Worm (Caenorhabditis elegans) whole organism, L2 larva: ENCODE measurements around the gene Y38E10A.34.

ENCODE experiments used
- C34F6.9 ChIP-seq: fragments of 150-350 bp; optimal IDR thresholded peaks from 2 replicates; lab custom pipeline; 2014; ENCODE audit warnings: missing biosample characterization, missing genetic modification characterization
- F13H6.1 ChIP-seq: sonication (generic microtip); optimal IDR thresholded peaks from 2 replicates; lab custom pipeline; 2016; ENCODE audit warnings: missing genetic modification characterization, missing compliant biosample characterization
- R02D3.7 ChIP-seq: fragments of 150-350 bp; optimal IDR thresholded peaks from 2 replicates; lab custom pipeline; 2014; ENCODE audit warnings: missing biosample characterization, missing genetic modification characterization
- Y55F3AM.14 ChIP-seq: fragments of 200-800 bp; sonication (Bioruptor generic); optimal IDR thresholded peaks from 2 replicates; lab custom pipeline; 2018; ENCODE audit warnings: mild to moderate bottlenecking, missing genetic modification characterization, missing compliant biosample characterization
- alr-1 ChIP-seq: fragments of 150-350 bp; optimal IDR thresholded peaks from 2 replicates; lab custom pipeline; 2014; ENCODE audit warnings: missing biosample characterization, missing genetic modification characterization
- aly-2 ChIP-seq: fragments of 150-350 bp; optimal IDR thresholded peaks from 2 replicates; lab custom pipeline; 2014; ENCODE audit warnings: missing biosample characterization, missing genetic modification characterization
- ama-1 ChIP-seq: fragments of 150-350 bp; optimal IDR thresholded peaks from 2 replicates; lab custom pipeline; 2018; ENCODE audit warnings: inconsistent platforms
- blmp-1 ChIP-seq: sonication (generic microtip); optimal IDR thresholded peaks from 2 replicates; lab custom pipeline; 2017; ENCODE audit warnings: missing genetic modification characterization, mild to moderate bottlenecking, missing compliant biosample characterization, antibody characterized with exemption, moderate library complexity; ENCODE audit not compliant: insufficient read depth
- ceh-82 ChIP-seq: fragments of 150-350 bp; optimal IDR thresholded peaks from 2 replicates; lab custom pipeline; 2014; ENCODE audit warnings: missing biosample characterization, missing genetic modification characterization
- crh-2 ChIP-seq: sonication (generic microtip); optimal IDR thresholded peaks from 2 replicates; lab custom pipeline; 2017; ENCODE audit warnings: missing biosample characterization, missing genetic modification characterization
- dmd-4 ChIP-seq: sonication (generic microtip); optimal IDR thresholded peaks from 2 replicates; lab custom pipeline; 2017; ENCODE audit warnings: missing biosample characterization, missing genetic modification characterization
- egl-27 ChIP-seq: sonication (generic microtip); optimal IDR thresholded peaks from 3 replicates; lab custom pipeline; 2017; ENCODE audit warnings: missing biosample characterization, missing genetic modification reagents, missing genetic modification characterization
- elt-1 ChIP-seq: fragments of 150-350 bp; optimal IDR thresholded peaks from 2 replicates; lab custom pipeline; 2014; ENCODE audit warnings: missing biosample characterization, missing genetic modification characterization
- elt-3 ChIP-seq: sonication (generic microtip); optimal IDR thresholded peaks from 2 replicates; lab custom pipeline; 2017; ENCODE audit warnings: missing biosample characterization, missing genetic modification characterization
- fos-1 ChIP-seq: fragments of 150-350 bp; optimal IDR thresholded peaks from 2 replicates; lab custom pipeline; 2014; ENCODE audit warnings: missing biosample characterization, missing genetic modification characterization
- gmeb-1 ChIP-seq: fragments of 150-350 bp; optimal IDR thresholded peaks from 2 replicates; lab custom pipeline; 2014; ENCODE audit warnings: missing biosample characterization, missing genetic modification characterization
- lin-11 ChIP-seq: fragments of 150-350 bp; sonication (generic microtip); optimal IDR thresholded peaks from 2 replicates; lab custom pipeline; 2014; ENCODE audit warnings: missing biosample characterization, missing genetic modification characterization, inconsistent platforms, mixed read lengths
- lin-13 ChIP-seq: fragments of 150-350 bp; optimal IDR thresholded peaks from 2 replicates; lab custom pipeline; 2014; ENCODE audit warnings: missing biosample characterization, missing genetic modification reagents, missing genetic modification characterization
- lin-39 ChIP-seq: fragments of 150-350 bp; optimal IDR thresholded peaks from 2 replicates; lab custom pipeline; 2014; ENCODE audit warnings: missing biosample characterization, missing genetic modification reagents, missing genetic modification characterization
- lsy-2 ChIP-seq, 2 experiments: fragments of 150-350 bp in 1 of 2; sonication (generic microtip) in 1 of 2; optimal IDR thresholded peaks; 2 replicates each; lab custom pipeline; 2014 to 2017; ENCODE audit warnings: missing biosample characterization in 2 of 2, missing genetic modification characterization in 2 of 2
- mab-5 ChIP-seq: fragments of 150-350 bp; optimal IDR thresholded peaks from 2 replicates; lab custom pipeline; 2014; ENCODE audit warnings: missing biosample characterization, missing genetic modification characterization
- mbf-1 ChIP-seq: sonication (generic microtip); optimal IDR thresholded peaks from 2 replicates; lab custom pipeline; 2017; ENCODE audit warnings: missing biosample characterization, missing genetic modification characterization
- nhr-11 ChIP-seq: fragments of 150-350 bp; optimal IDR thresholded peaks from 2 replicates; lab custom pipeline; 2014; ENCODE audit warnings: missing biosample characterization, missing genetic modification characterization
- nhr-12 ChIP-seq: fragments of 150-350 bp; optimal IDR thresholded peaks from 2 replicates; lab custom pipeline; 2014; ENCODE audit warnings: missing biosample characterization, missing genetic modification characterization
- nhr-129 ChIP-seq: fragments of 150-350 bp; optimal IDR thresholded peaks from 2 replicates; lab custom pipeline; 2014; ENCODE audit warnings: missing biosample characterization, missing genetic modification characterization
- nhr-21 ChIP-seq: fragments of 150-350 bp; optimal IDR thresholded peaks from 2 replicates; lab custom pipeline; 2014; ENCODE audit warnings: missing biosample characterization, missing genetic modification characterization
- nhr-237 ChIP-seq: fragments of 150-350 bp; optimal IDR thresholded peaks from 2 replicates; lab custom pipeline; 2014; ENCODE audit warnings: missing biosample characterization, missing genetic modification characterization
- nhr-25 ChIP-seq: fragments of 150-350 bp; sonication (generic microtip); optimal IDR thresholded peaks from 3 replicates; lab custom pipeline; 2014; ENCODE audit warnings: missing biosample characterization, missing genetic modification characterization
- nhr-6 ChIP-seq: fragments of 150-350 bp; optimal IDR thresholded peaks from 2 replicates; lab custom pipeline; 2014; ENCODE audit warnings: missing biosample characterization, missing genetic modification characterization
- nhr-77 ChIP-seq: fragments of 150-350 bp; optimal IDR thresholded peaks from 2 replicates; lab custom pipeline; 2014; ENCODE audit warnings: missing biosample characterization, missing genetic modification characterization
- peb-1 ChIP-seq: fragments of 150-350 bp; optimal IDR thresholded peaks from 2 replicates; lab custom pipeline; 2014; ENCODE audit warnings: missing biosample characterization, missing genetic modification characterization
- sem-4 ChIP-seq: fragments of 150-350 bp; optimal IDR thresholded peaks from 2 replicates; lab custom pipeline; 2014; ENCODE audit warnings: missing biosample characterization, missing genetic modification reagents, missing genetic modification characterization
- skn-1 ChIP-seq: sonication (generic microtip); optimal IDR thresholded peaks from 2 replicates; lab custom pipeline; 2017; ENCODE audit warnings: missing biosample characterization, missing genetic modification characterization
- sma-3 ChIP-seq: sonication (generic microtip); optimal IDR thresholded peaks from 2 replicates; lab custom pipeline; 2016; ENCODE audit warnings: missing genetic modification reagents, missing genetic modification characterization, missing compliant biosample characterization
- sma-9 ChIP-seq, 2 experiments: fragments of 150-350 bp in 1 of 2; sonication (generic microtip) in 1 of 2; optimal IDR thresholded peaks; 2 replicates each; lab custom pipeline; 2014 to 2016; ENCODE audit warnings: missing genetic modification characterization in 2 of 2, mild to moderate bottlenecking in 1 of 2, missing biosample characterization in 1 of 2, missing compliant biosample characterization in 1 of 2, missing genetic modification reagents in 1 of 2, moderate library complexity in 1 of 2
- snpc-4 ChIP-seq: fragments of 150-350 bp; optimal IDR thresholded peaks from 2 replicates; lab custom pipeline; 2014; ENCODE audit warnings: missing biosample characterization, missing genetic modification characterization
- unc-39 ChIP-seq: fragments of 150-350 bp; optimal IDR thresholded peaks from 2 replicates; lab custom pipeline; 2014; ENCODE audit warnings: missing biosample characterization, missing genetic modification characterization
- unc-55 ChIP-seq: fragments of 150-350 bp; sonication (generic microtip); optimal IDR thresholded peaks from 3 replicates; lab custom pipeline; 2014; ENCODE audit warnings: missing biosample characterization, missing genetic modification reagents, missing genetic modification characterization
- unc-62 ChIP-seq: fragments of 150-350 bp; optimal IDR thresholded peaks from 2 replicates; lab custom pipeline; 2014; ENCODE audit warnings: missing biosample characterization, missing genetic modification reagents, missing genetic modification characterization
- ztf-1 ChIP-seq: fragments of 200-800 bp; sonication (Bioruptor generic); conservative IDR thresholded peaks from 2 replicates; pipeline ENCODE4 v1.3.6; 2022; ENCODE audit warnings: missing genetic modification characterization, missing compliant biosample characterization
- ztf-11 ChIP-seq: sonication (generic microtip); optimal IDR thresholded peaks from 2 replicates; lab custom pipeline; 2017; ENCODE audit warnings: missing biosample characterization, missing genetic modification characterization
- ztf-4 ChIP-seq: fragments of 150-350 bp; optimal IDR thresholded peaks from 2 replicates; lab custom pipeline; 2014; ENCODE audit warnings: missing biosample characterization, missing genetic modification characterization

Y38E10A.34 gene

DNA sequence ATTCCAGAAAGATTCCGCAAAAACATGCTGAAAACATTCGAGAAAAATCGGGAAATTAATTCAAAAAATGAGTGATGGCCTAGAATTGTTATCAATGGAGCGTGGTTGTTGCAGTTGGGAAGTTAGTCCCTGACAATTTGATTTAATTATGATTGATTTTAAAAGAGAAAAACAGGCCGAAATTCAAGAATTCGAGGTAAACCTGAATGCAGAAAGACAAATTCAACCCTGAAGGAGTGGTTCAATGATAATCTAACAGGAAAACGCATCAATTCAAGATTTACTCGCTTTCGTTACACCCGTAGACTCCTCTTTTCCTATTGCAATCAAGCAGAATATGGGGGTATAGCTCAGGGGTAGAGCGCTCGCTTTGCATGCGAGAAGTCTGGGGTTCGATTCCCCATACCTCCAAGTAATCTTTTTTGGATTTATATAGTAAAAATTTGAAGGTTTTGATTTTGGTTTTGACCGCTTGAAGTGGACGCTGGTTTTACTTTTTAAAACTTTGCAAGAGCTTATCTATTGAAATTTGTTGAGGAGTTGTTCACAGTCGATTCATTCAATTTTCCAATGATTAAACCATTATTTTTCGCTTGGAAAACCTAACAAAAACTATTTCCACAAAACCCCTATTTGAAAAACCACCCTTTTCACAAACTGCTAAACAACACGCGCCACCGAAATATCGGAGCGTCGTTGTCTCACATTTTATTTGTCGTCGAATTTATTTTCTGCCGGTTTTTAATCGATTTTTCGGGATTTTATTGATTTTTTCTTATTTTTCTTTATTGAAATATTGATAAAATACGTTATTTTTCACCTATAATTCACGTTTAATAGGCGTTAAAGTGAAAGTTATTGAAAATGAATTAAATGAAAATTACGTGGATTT is 47.2 kb downstream of the Y38E10A.34 start:
- peak; percentile 59 to 87 for TF ChIP-seq lsy-2 (tag; optimal IDR thresholded peaks at IDR 0.05; lab: Kevin White, UChicago)
- no peak for TF ChIP-seq elt-3 (tag; lab: Kevin White, UChicago)
- TF ChIP-seq crh-2: peak; percentile 83
- peak; percentile 93 for TF ChIP-seq unc-55
- peak; percentile 57 for TF ChIP-seq mab-5 (tag; lab: Kevin White, UChicago)
- TF ChIP-seq peb-1 (tag; lab: Kevin White, UChicago): no peak
- TF ChIP-seq F13H6.1: peak; percentile 75
- peak; percentile 75 for TF ChIP-seq nhr-25 (tag; lab: Kevin White, UChicago)
- peak; percentile 8 for TF ChIP-seq nhr-77 (tag; lab: Kevin White, UChicago)
- TF ChIP-seq nhr-129 (tag; lab: Kevin White, UChicago): peak; percentile 59
- TF ChIP-seq nhr-21 (tag; lab: Kevin White, UChicago): peak; percentile 56
- TF ChIP-seq lin-13 (GFP tag; lab: Kevin White, UChicago): peak; percentile 81
- no peak for TF ChIP-seq dmd-4 (tag; lab: Kevin White, UChicago)
- peak; percentile 43 for TF ChIP-seq sem-4 (tag; lab: Kevin White, UChicago)
- TF ChIP-seq snpc-4 (tag; lab: Kevin White, UChicago): peak; percentile 51
- peak; percentile 30 for TF ChIP-seq ztf-4 (tag; lab: Kevin White, UChicago)
- TF ChIP-seq R02D3.7 (tag; lab: Kevin White, UChicago): peak; percentile 44
- peak; percentile 83 for TF ChIP-seq sma-9 (GFP tag; optimal IDR thresholded peaks at IDR 0.05; lab: Kevin White, UChicago)
- TF ChIP-seq sma-9 (tag; optimal IDR thresholded peaks at IDR 0.05; lab: Kevin White, UChicago): no peak
- TF ChIP-seq sma-3 (GFP tag; lab: Kevin White, UChicago): peak; percentile 80
- peak; percentile 66 for TF ChIP-seq fos-1 (tag; lab: Kevin White, UChicago)
- peak; percentile 22 for TF ChIP-seq Y55F3AM.14 (GFP tag; lab: Kevin White, UChicago)
- TF ChIP-seq lin-39 (tag; lab: Kevin White, UChicago): no peak
- TF ChIP-seq skn-1 (tag; lab: Kevin White, UChicago): no peak
- TF ChIP-seq nhr-12 (tag; lab: Kevin White, UChicago): no peak
- peak; percentile 87 for TF ChIP-seq gmeb-1
- peak; percentile 96 for TF ChIP-seq C34F6.9 (tag; lab: Kevin White, UChicago)
- TF ChIP-seq egl-27 (tag; lab: Kevin White, UChicago): no peak

DNA sequence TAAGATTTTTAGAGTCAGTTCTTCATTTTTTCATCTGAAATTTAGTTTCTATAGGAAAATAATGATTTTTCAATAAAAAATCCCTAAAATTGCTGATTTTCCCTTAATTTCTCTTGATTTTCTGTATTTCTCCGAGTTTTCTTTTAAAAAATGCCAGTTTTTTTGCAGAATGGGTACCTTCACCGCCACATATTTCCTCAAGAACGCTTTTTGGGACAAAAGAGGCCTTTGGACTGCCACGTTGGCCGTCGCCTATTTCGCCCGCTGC is 47.8 kb downstream of the Y38E10A.34 start, which contains the start of gene Y38E10A.24:
Gene Y38E10A.24, plus strand, starts transcription at position 169 of the 268 bp plus-strand sequence.
- TF ChIP-seq alr-1 (tag; lab: Kevin White, UChicago): no peak
- no peak for TF ChIP-seq lsy-2 (tag; optimal IDR thresholded peaks at IDR 0.05; lab: Kevin White, UChicago)

DNA sequence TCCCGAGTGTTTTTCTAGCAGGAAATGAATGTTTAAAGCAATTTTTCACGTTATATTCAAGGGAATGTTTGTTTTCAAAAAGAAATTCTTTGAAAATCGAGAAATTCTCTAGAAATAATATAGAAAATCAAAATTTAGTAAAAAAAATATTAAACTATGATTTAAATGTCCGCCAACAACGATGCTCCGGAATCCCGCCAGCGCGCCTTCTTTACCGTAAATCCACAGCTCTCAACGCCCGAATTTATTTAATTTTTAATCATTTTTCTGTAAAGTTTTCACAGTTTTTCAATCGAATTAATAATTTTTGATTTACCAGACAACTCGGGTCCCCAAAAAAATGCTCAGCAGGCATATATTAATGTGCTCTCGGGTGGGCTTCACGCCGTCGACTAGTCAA is 48.6 kb downstream of the Y38E10A.34 start, which contains the start of the genes Y38E10A.33 and cox-10:
Gene Y38E10A.33, minus strand, starts transcription at position 12 of the 400 bp plus-strand sequence.
Gene cox-10, plus strand, starts transcription at position 320 of the 400 bp plus-strand sequence.
- no peak for TF ChIP-seq sma-9 (GFP tag; optimal IDR thresholded peaks at IDR 0.05; lab: Kevin White, UChicago)
- no peak for TF ChIP-seq sma-9 (tag; optimal IDR thresholded peaks at IDR 0.05; lab: Kevin White, UChicago)
- TF ChIP-seq ztf-4 (tag; lab: Kevin White, UChicago): no peak
- no peak for TF ChIP-seq elt-3 (tag; lab: Kevin White, UChicago)
- TF ChIP-seq dmd-4 (tag; lab: Kevin White, UChicago): no peak
- no peak for TF ChIP-seq nhr-77 (tag; lab: Kevin White, UChicago)
- TF ChIP-seq ztf-1 (GFP tag; lab: Robert Waterston, UW): no peak
- TF ChIP-seq unc-62 (GFP tag; lab: Kevin White, UChicago): no peak
- no peak for TF ChIP-seq fos-1 (tag; lab: Kevin White, UChicago)
- no peak for TF ChIP-seq lin-39 (tag; lab: Kevin White, UChicago)
- no peak for TF ChIP-seq peb-1 (tag; lab: Kevin White, UChicago)
- peak; percentile 57 for TF ChIP-seq F13H6.1
- TF ChIP-seq mbf-1: no peak
- no peak for TF ChIP-seq ama-1 (lab: Kevin White, UChicago)
- no peak for TF ChIP-seq ztf-11 (tag; lab: Kevin White, UChicago)
- TF ChIP-seq lsy-2 (tag; optimal IDR thresholded peaks at IDR 0.05; lab: Kevin White, UChicago): peak; percentile 33 to 68
- TF ChIP-seq mab-5 (tag; lab: Kevin White, UChicago): peak; percentile 54
- TF ChIP-seq sem-4 (tag; lab: Kevin White, UChicago): peak; percentile 30
- TF ChIP-seq nhr-6 (tag; lab: Kevin White, UChicago): no peak
- TF ChIP-seq unc-55: peak; percentile 78
- TF ChIP-seq blmp-1 (tag; lab: Kevin White, UChicago): no peak
- TF ChIP-seq nhr-129 (tag; lab: Kevin White, UChicago): no peak
- no peak for TF ChIP-seq unc-39 (tag; lab: Kevin White, UChicago)
- peak; percentile 36 for TF ChIP-seq nhr-237 (tag; lab: Kevin White, UChicago)
- no peak for TF ChIP-seq aly-2 (tag; lab: Kevin White, UChicago)
- no peak for TF ChIP-seq egl-27 (tag; lab: Kevin White, UChicago)
- no peak for TF ChIP-seq Y55F3AM.14 (GFP tag; lab: Kevin White, UChicago)
- no peak for TF ChIP-seq nhr-11
- peak; percentile 61 for TF ChIP-seq C34F6.9 (tag; lab: Kevin White, UChicago)
- peak; percentile 97 for TF ChIP-seq R02D3.7 (tag; lab: Kevin White, UChicago)
- TF ChIP-seq nhr-25 (tag; lab: Kevin White, UChicago): peak; percentile 50
- no peak for TF ChIP-seq alr-1 (tag; lab: Kevin White, UChicago)
- TF ChIP-seq sma-3 (GFP tag; lab: Kevin White, UChicago): peak; percentile 56
- no peak for TF ChIP-seq skn-1 (tag; lab: Kevin White, UChicago)
- peak; percentile 38 for TF ChIP-seq nhr-21 (tag; lab: Kevin White, UChicago)
- no peak for TF ChIP-seq elt-1 (tag; lab: Kevin White, UChicago)
- TF ChIP-seq gmeb-1: peak; percentile 98
- peak; percentile 73 for TF ChIP-seq lin-13 (GFP tag; lab: Kevin White, UChicago)
- peak; percentile 23 for TF ChIP-seq lin-11
- no peak for TF ChIP-seq ceh-82 (tag; lab: Kevin White, UChicago)
- peak; percentile 45 for TF ChIP-seq crh-2
- TF ChIP-seq snpc-4 (tag; lab: Kevin White, UChicago): peak; percentile 69
